Worm (Caenorhabditis elegans) whole organism, late embryonic: ENCODE results near the gene mrp-5.

Source experiments
- C38D4.7 ChIP-seq: fragments of 200-800 bp; sonication (Bioruptor generic); optimal IDR thresholded peaks from 2 replicates; lab custom pipeline; 2018; ENCODE audit warnings: mild to moderate bottlenecking, missing genetic modification characterization, moderate library complexity, missing compliant biosample characterization
- K09A11.1 ChIP-seq: sonication (generic microtip); optimal IDR thresholded peaks from 2 replicates; lab custom pipeline; 2017; ENCODE audit warnings: antibody characterized with exemption, mild to moderate bottlenecking, missing genetic modification characterization, missing compliant biosample characterization; ENCODE audit not compliant: insufficient read depth
- ama-1 ChIP-seq: fragments of 150-350 bp; optimal IDR thresholded peaks from 2 replicates; lab custom pipeline; 2014
- che-1 ChIP-seq: sonication (generic microtip); optimal IDR thresholded peaks from 2 replicates; lab custom pipeline; 2016; ENCODE audit warnings: mild to moderate bottlenecking, missing genetic modification characterization, missing compliant biosample characterization
- elt-2 ChIP-seq: sonication (generic microtip); optimal IDR thresholded peaks from 2 replicates; lab custom pipeline; 2016; ENCODE audit warnings: missing genetic modification reagents, missing genetic modification characterization, missing compliant biosample characterization
- eyg-1 ChIP-seq: sonication (generic microtip); optimal IDR thresholded peaks from 2 replicates; lab custom pipeline; 2016; ENCODE audit warnings: missing genotype, missing genetic modification characterization, missing compliant biosample characterization
- hlh-30 ChIP-seq: sonication (generic microtip); optimal IDR thresholded peaks from 2 replicates; lab custom pipeline; 2017; ENCODE audit warnings: antibody characterized with exemption, missing genetic modification characterization, missing compliant biosample characterization; ENCODE audit not compliant: insufficient read depth
- hlh-8 ChIP-seq: sonication (generic microtip); optimal IDR thresholded peaks from 2 replicates; lab custom pipeline; 2016; ENCODE audit warnings: missing genotype, missing genetic modification characterization, missing compliant biosample characterization
- lin-11 ChIP-seq: fragments of 200-800 bp; sonication (Bioruptor generic); optimal IDR thresholded peaks from 2 replicates; lab custom pipeline; 2018; ENCODE audit warnings: mild to moderate bottlenecking, missing genetic modification characterization, missing compliant biosample characterization
- nhr-11 ChIP-seq: fragments of 150-350 bp; optimal IDR thresholded peaks from 2 replicates; lab custom pipeline; 2014; ENCODE audit warnings: missing biosample characterization, missing genetic modification characterization
- tbx-2 ChIP-seq: sonication (generic microtip); optimal IDR thresholded peaks from 2 replicates; lab custom pipeline; 2016; ENCODE audit warnings: missing genetic modification characterization, missing compliant biosample characterization
- unc-55 ChIP-seq: sonication (generic microtip); optimal IDR thresholded peaks from 2 replicates; lab custom pipeline; 2017; ENCODE audit warnings: missing biosample characterization, missing genetic modification reagents, missing genetic modification characterization

ce11 chrX:14894380-14894779 is 51.7 kb downstream of the mrp-5 start:
- TF ChIP-seq hlh-8 (tag; lab: Kevin White, UChicago) (no peak), che-1 (tag; lab: Kevin White, UChicago) (no peak), K09A11.1 (tag; lab: Kevin White, UChicago) (no peak), hlh-30 (tag; lab: Kevin White, UChicago) (no peak), tbx-2 (tag; lab: Kevin White, UChicago) (no peak), ama-1 (lab: Kevin White, UChicago) (no peak), nhr-11 (tag; lab: Kevin White, UChicago) (no peak), unc-55 (GFP tag; lab: Kevin White, UChicago) (no peak), lin-11 (tag; lab: Kevin White, UChicago) (no peak), elt-2 (tag; lab: Kevin White, UChicago) (no peak), C38D4.7 (GFP tag; lab: Kevin White, UChicago) (no peak), eyg-1 (tag; lab: Kevin White, UChicago) (no peak)
